Worm (Caenorhabditis elegans): ENCODE data around the gene F54B3.1.

ce11 chrII:10250966-10251365 lies at the start of gene F54B3.1:
- TF ChIP-seq T22C8.4 (GFP tag; IDR thresholded peaks at IDR 0.05), result no peak
- no peak for TF ChIP-seq klf-2 (GFP tag; conservative IDR thresholded peaks at IDR 0.05)
